Fruit fly (Drosophila melanogaster): ENCODE results near the gene Ssl2.

The Ssl2 gene

DNA sequence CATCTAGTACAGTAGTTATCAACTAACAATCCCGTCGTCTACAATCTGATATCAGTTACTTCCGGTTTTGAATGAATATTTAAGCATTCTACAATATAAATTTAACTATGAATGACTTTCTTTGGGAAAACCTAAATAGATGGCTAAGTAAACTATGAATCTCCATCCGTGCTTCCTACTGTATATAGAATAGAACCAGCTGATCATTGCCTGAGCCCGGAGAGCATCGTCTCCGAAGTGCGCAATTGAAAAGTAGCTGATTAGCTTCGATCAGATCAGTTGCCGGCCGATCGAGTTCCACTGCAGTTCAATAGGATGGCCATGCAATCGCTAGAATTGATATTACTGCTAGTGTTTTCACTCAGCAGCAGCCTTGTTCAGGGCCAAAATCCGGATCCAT is 18.3 kb upstream of the Ssl2 start, which contains the start of gene CG11841:
Gene CG11841 (plus strand): TSS at position 301 of the 400 bp plus-strand sequence.
- TF ChIP-seq dsf (GFP tag; optimal IDR thresholded peaks at IDR 0.05; ENCODE audit: borderline replicate concordance) (no peak), Hr83 (GFP tag; optimal IDR thresholded peaks at IDR 0.05; ENCODE audit: poor library complexity, severe bottlenecking) (no peak)

DNA sequence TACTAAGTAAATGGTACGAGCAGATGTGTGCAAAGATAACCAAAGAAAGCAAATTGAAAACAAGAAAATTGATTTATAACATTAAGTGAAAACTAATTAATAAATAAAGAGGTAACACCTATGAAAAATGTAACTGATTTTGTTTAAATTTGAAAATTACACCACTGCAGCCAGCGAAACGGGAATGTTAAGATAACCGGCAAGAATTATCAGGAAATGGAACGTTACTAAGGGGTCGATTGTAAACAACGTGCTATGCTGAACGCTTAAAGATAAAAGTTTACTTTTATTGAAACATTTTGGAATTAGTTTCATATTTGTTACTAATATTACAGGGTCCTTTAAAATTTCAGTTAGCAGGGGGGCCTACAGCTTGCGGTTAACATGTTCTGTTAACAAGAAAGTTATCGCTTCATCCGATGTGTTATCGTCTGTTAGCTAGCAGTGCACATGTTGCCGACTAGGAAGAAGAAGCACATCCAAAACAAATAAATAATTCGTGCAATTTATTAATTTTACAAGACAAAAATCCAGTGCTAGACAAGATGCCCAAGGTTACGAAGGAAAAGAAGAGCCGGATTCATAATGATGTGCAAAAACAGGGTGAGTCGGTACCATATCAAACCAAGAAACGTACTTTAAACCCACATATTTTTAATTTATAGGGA is 16.7 kb upstream of the Ssl2 start, which contains the start of gene CG11837:
Gene CG11837 (plus strand): TSS at position 439 of the 668 bp plus-strand sequence.
- TF ChIP-seq psq (GFP tag; optimal IDR thresholded peaks at IDR 0.05) (no peak), GATAd (GFP tag; optimal IDR thresholded peaks at IDR 0.05) (no peak), Vsx2 (GFP tag; optimal IDR thresholded peaks at IDR 0.05; ENCODE audit: partially characterized antibody) (no peak), dsf (GFP tag; optimal IDR thresholded peaks at IDR 0.05; ENCODE audit: borderline replicate concordance) (no peak), sage (GFP tag; optimal IDR thresholded peaks at IDR 0.05) (peak; percentile 36), OdsH (GFP tag; optimal IDR thresholded peaks at IDR 0.05) (no peak)

DNA sequence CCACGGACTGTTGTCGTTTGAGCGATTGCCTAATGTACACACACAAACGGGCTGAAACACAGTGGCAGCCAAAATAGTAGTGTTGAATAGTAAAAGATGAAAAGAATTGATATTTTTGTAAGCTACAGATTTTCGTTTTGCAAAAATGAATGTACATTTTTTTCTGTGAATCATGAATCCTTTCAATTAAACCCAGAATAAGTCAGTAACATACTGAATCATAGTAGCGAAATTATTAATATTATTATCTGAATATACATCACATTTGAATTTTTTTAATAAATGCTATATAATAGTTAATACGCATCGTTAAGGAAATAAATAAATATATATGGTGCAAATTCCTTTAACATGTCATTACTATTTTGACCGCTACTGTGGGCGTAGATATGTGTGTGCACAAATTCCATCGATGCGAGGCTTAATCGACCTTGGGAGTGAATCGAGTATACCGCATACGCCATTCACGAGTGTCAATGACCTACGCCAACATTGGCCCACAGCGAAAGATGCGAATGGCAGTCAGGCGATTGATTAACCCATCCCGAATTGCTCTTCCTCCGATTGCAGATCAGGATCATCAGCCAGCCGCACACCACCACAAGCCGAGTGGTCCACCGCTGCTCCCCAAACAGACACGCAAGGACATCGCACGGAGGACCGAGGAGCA is 8.2 kb upstream of the Ssl2 start:
- TF ChIP-seq OdsH (GFP tag; optimal IDR thresholded peaks at IDR 0.05) (peak; percentile 13), CrebA (GFP tag; optimal IDR thresholded peaks at IDR 0.05; ENCODE audit: borderline replicate concordance) (no peak), sv (GFP tag; optimal IDR thresholded peaks at IDR 0.05) (peak; percentile 41), psq (GFP tag; optimal IDR thresholded peaks at IDR 0.05) (peak; percentile 34)

DNA sequence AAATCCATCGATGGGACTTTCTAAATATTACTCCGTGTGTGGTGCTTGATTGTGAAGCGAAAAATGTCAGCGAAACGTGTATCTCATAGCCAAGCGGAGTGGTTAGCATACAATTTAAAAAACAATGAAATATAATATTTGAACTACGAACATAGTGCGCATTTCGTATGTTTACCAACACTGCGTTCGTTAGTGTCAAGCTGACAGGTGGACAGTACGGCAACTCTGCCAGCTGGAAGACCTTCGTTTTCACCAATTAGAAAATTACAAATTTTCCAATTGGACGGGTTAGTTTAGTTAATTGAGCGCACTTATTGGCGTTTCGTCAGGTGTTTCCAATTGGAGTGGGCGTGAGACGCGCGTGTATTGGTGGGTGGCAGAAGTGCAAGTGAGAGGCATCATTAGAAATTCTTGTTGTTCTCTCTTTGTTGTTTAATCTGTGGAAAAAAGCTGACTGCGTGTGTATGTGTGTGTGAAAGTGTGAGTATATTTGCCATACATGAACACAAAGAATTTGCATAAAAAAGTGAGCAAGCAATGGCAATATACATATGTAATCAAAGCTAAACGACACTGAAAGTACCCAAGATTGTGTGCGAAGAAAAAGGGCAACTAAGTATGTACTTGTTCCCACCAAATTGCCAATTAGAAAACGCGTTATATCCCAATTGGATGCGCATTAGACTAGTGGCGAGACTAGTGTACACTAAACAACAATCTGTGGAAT is 7.4 kb upstream of the Ssl2 start:
- no peak for TF ChIP-seq Rel (GFP tag; optimal IDR thresholded peaks at IDR 0.05)
- TF ChIP-seq Rel (tag; optimal IDR thresholded peaks at IDR 0.05) = no peak
- no peak for TF ChIP-seq OdsH (GFP tag; optimal IDR thresholded peaks at IDR 0.05)
- no peak for TF ChIP-seq dsf (GFP tag; optimal IDR thresholded peaks at IDR 0.05; ENCODE audit: borderline replicate concordance)
- TF ChIP-seq lola (GFP tag; optimal IDR thresholded peaks at IDR 0.05) = no peak
- TF ChIP-seq br (GFP tag; optimal IDR thresholded peaks at IDR 0.05) = no peak
- no peak for TF ChIP-seq usp (GFP tag; optimal IDR thresholded peaks at IDR 0.05)
- TF ChIP-seq fru (GFP tag; optimal IDR thresholded peaks at IDR 0.05) = peak; percentile 53
- no peak for TF ChIP-seq GATAd (GFP tag; optimal IDR thresholded peaks at IDR 0.05)
- TF ChIP-seq Hnf4 (GFP tag; optimal IDR thresholded peaks at IDR 0.05) = peak; percentile 56
- TF ChIP-seq ey (GFP tag; optimal IDR thresholded peaks at IDR 0.05) = peak; percentile 49
- TF ChIP-seq CG9705 (GFP tag; optimal IDR thresholded peaks at IDR 0.05) = peak; percentile 3
- no peak for TF ChIP-seq Dfd (GFP tag; optimal IDR thresholded peaks at IDR 0.05)
- no peak for TF ChIP-seq CrebA (GFP tag; optimal IDR thresholded peaks at IDR 0.05; ENCODE audit: borderline replicate concordance)
- no peak for TF ChIP-seq Hr78 (GFP tag; optimal IDR thresholded peaks at IDR 0.05)
- TF ChIP-seq rgr (GFP tag; optimal IDR thresholded peaks at IDR 0.05) = peak; percentile 69
- TF ChIP-seq Abd-B (GFP tag; optimal IDR thresholded peaks at IDR 0.05) = no peak
- no peak for TF ChIP-seq N (GFP tag; optimal IDR thresholded peaks at IDR 0.05)
- peak; percentile 28 for TF ChIP-seq Sp1 (GFP tag; optimal IDR thresholded peaks at IDR 0.05)
- peak; percentile 43 for TF ChIP-seq Hr83 (GFP tag; optimal IDR thresholded peaks at IDR 0.05; ENCODE audit: poor library complexity, severe bottlenecking)
- no peak for TF ChIP-seq Dif (GFP tag; optimal IDR thresholded peaks at IDR 0.05; ENCODE audit: partially characterized antibody)
- TF ChIP-seq h (GFP tag; optimal IDR thresholded peaks at IDR 0.05) = peak; percentile 64
- TF ChIP-seq Jra (GFP tag; optimal IDR thresholded peaks at IDR 0.05) = peak; percentile 52
- TF ChIP-seq Myc (optimal IDR thresholded peaks at IDR 0.05) = peak; percentile 5
- no peak for TF ChIP-seq dmrt93B (GFP tag; optimal IDR thresholded peaks at IDR 0.05)
- no peak for TF ChIP-seq dl (GFP tag; optimal IDR thresholded peaks at IDR 0.05; ENCODE audit: insufficient read depth in 1 of 2, partially characterized antibody in 2 of 2)
- TF ChIP-seq Vsx2 (GFP tag; optimal IDR thresholded peaks at IDR 0.05; ENCODE audit: partially characterized antibody) = no peak
- TF ChIP-seq foxo (GFP tag; optimal IDR thresholded peaks at IDR 0.05) = peak in 1 of 2 experiments; percentile 61
- TF ChIP-seq sv (GFP tag; optimal IDR thresholded peaks at IDR 0.05) = peak; percentile 14
- TF ChIP-seq sage (GFP tag; optimal IDR thresholded peaks at IDR 0.05) = no peak
